Worm (Caenorhabditis elegans): ENCODE data around the gene cnnm-2.

ce11 chrX:8853524-8853923 is 41.6 kb downstream of the cnnm-2 start, which contains the start of gene sprp-4:
- no peak for TF ChIP-seq ztf-23 (GFP tag; IDR thresholded peaks at IDR 0.05)
- TF ChIP-seq tab-1 (GFP tag; IDR thresholded peaks at IDR 0.05), result no peak
- no peak for TF ChIP-seq T22C8.4 (GFP tag; IDR thresholded peaks at IDR 0.05)
- TF ChIP-seq ref-1 (GFP tag; conservative IDR thresholded peaks at IDR 0.05), result no peak

All from whole organism, midembryonic.